Fruit fly (Drosophila melanogaster) whole organism, adult: ENCODE measurements around the gene Pkd2.
A peak's percentile ranks its signal among the peaks of the same experiment; 100 is the strongest.

Experiments
- CG11617 ChIP-seq: fragments of 200-800 bp; sonication (Bioruptor generic); optimal IDR thresholded peaks from 2 replicates; lab custom pipeline; 2017; ENCODE audit warnings: mild to moderate bottlenecking, missing biosample characterization, missing genetic modification reagents, missing genetic modification characterization
- CG12768 ChIP-seq: fragments of 200-800 bp; sonication (Bioruptor generic); optimal IDR thresholded peaks from 2 replicates; lab custom pipeline; 2017; ENCODE audit warnings: missing biosample characterization, missing genetic modification characterization, mild to moderate bottlenecking, moderate library complexity, missing genetic modification reagents
- CG14711 ChIP-seq: fragments of 200-800 bp; sonication (Bioruptor generic); optimal IDR thresholded peaks from 2 replicates; lab custom pipeline; 2018; ENCODE audit warnings: missing biosample characterization, mild to moderate bottlenecking, missing genetic modification characterization, moderate library complexity
- CG1620 ChIP-seq: fragments of 200-800 bp; sonication (Bioruptor generic); optimal IDR thresholded peaks from 2 replicates; lab custom pipeline; 2016; ENCODE audit warnings: missing biosample characterization, missing genetic modification characterization
- CG33017 ChIP-seq: fragments of 200-800 bp; sonication (Bioruptor generic); optimal IDR thresholded peaks from 2 replicates; lab custom pipeline; 2018; ENCODE audit warnings: missing biosample characterization, mild to moderate bottlenecking, missing genetic modification characterization, moderate library complexity
- CG5204 ChIP-seq: fragments of 200-800 bp; sonication (Bioruptor generic); optimal IDR thresholded peaks from 2 replicates; lab custom pipeline; 2016; ENCODE audit warnings: missing biosample characterization, missing genetic modification characterization
- CG7045 ChIP-seq: fragments of 200-800 bp; sonication (Bioruptor generic); optimal IDR thresholded peaks from 2 replicates; lab custom pipeline; 2017; ENCODE audit warnings: missing biosample characterization, mild to moderate bottlenecking, missing genetic modification characterization
- CG7101 ChIP-seq: fragments of 200-800 bp; sonication (Bioruptor generic); optimal IDR thresholded peaks from 2 replicates; lab custom pipeline; 2018; ENCODE audit warnings: missing biosample characterization, mild to moderate bottlenecking, missing genetic modification characterization, moderate library complexity
- Clk ChIP-seq: fragments of 200-800 bp; sonication (Bioruptor generic); optimal IDR thresholded peaks from 2 replicates; lab custom pipeline; 2017; ENCODE audit warnings: missing biosample characterization, missing genetic modification characterization
- Crg-1 ChIP-seq: fragments of 200-800 bp; sonication (Bioruptor generic); optimal IDR thresholded peaks from 2 replicates; lab custom pipeline; 2016; ENCODE audit warnings: missing biosample characterization, missing genetic modification characterization
- Hr96 ChIP-seq: fragments of 200-800 bp; sonication (Bioruptor generic); optimal IDR thresholded peaks from 2 replicates; lab custom pipeline; 2016; ENCODE audit warnings: missing biosample characterization, missing genetic modification characterization
- Mnt ChIP-seq: fragments of 200-800 bp; sonication (Bioruptor generic); optimal IDR thresholded peaks from 2 replicates; lab custom pipeline; 2016; ENCODE audit warnings: missing biosample characterization, mild to moderate bottlenecking, missing genetic modification characterization
- bab1 ChIP-seq: fragments of 200-800 bp; sonication (Bioruptor generic); optimal IDR thresholded peaks from 3 replicates; lab custom pipeline; 2019; ENCODE audit warnings: missing biosample characterization, mild to moderate bottlenecking, missing genetic modification characterization, moderate library complexity
- cic ChIP-seq: fragments of 200-800 bp; sonication (Bioruptor generic); optimal IDR thresholded peaks from 2 replicates; lab custom pipeline; 2017; ENCODE audit warnings: missing biosample characterization, mild to moderate bottlenecking, missing genetic modification characterization, moderate library complexity
- cnc ChIP-seq, 2 experiments: fragments of >200 bp; optimal IDR thresholded peaks; 2 replicates each; lab custom pipeline; 2017
- kay ChIP-seq: fragments of 200-800 bp; sonication (Bioruptor generic); peaks from one replicate; lab custom pipeline; 2016; ENCODE audit warnings: missing biosample characterization, missing genetic modification characterization, borderline replicate concordance
- ovo ChIP-seq: fragments of 200-800 bp; sonication (Bioruptor generic); optimal IDR thresholded peaks from 2 replicates; lab custom pipeline; 2016; ENCODE audit warnings: missing biosample characterization, missing genetic modification characterization
- pad ChIP-seq: fragments of 200-800 bp; sonication (Bioruptor generic); optimal IDR thresholded peaks from 3 replicates; lab custom pipeline; 2017; ENCODE audit warnings: missing biosample characterization, missing genetic modification characterization, mild to moderate bottlenecking, moderate library complexity, missing genetic modification reagents
- tj ChIP-seq: fragments of 200-800 bp; sonication (Bioruptor generic); optimal IDR thresholded peaks from 3 replicates; lab custom pipeline; 2017; ENCODE audit warnings: missing biosample characterization, mild to moderate bottlenecking, missing genetic modification characterization, moderate library complexity
- toe ChIP-seq: fragments of 200-800 bp; sonication (Bioruptor generic); optimal IDR thresholded peaks from 2 replicates; lab custom pipeline; 2016; ENCODE audit warnings: missing biosample characterization, missing genetic modification characterization

Pkd2 gene

DNA sequence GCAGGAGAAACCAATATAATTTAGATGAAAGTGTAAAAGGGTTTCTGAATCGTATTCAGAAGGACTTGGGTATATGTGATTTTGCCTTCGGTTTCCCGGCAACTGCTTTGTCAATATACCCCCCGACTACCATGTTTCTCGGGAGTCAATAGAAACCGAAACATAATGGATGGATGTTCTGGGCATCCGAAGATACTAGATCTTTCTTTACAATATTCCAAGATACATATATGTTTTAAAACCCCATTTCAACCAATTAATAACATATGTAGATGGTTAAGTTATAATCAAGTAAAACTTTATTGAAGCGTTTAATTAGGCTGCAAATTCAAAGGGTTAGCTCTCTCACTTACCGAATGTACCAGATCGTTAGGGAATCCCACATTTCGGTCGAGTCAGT lies 32.7 kb downstream of the Pkd2 start, which contains the start of gene CG5435:
Gene CG5435, minus strand, starts transcription at position 101 of the 400 bp plus-strand sequence.
- TF ChIP-seq Clk (GFP tag; lab: Kevin White, UChicago): no peak
- no peak for TF ChIP-seq Crg-1 (GFP tag; lab: Kevin White, UChicago)
- no peak for TF ChIP-seq tj (GFP tag; lab: Kevin White, UChicago)
- no peak for TF ChIP-seq CG14711 (tag; lab: Kevin White, UChicago)
- TF ChIP-seq pad (GFP tag; lab: Kevin White, UChicago): no peak
- TF ChIP-seq CG33017 (tag; lab: Kevin White, UChicago): no peak
- no peak for TF ChIP-seq Hr96 (GFP tag; lab: Kevin White, UChicago)
- no peak for TF ChIP-seq ovo
- TF ChIP-seq CG7045 (GFP tag; lab: Kevin White, UChicago): no peak
- no peak for TF ChIP-seq cic (GFP tag; lab: Kevin White, UChicago)

DNA sequence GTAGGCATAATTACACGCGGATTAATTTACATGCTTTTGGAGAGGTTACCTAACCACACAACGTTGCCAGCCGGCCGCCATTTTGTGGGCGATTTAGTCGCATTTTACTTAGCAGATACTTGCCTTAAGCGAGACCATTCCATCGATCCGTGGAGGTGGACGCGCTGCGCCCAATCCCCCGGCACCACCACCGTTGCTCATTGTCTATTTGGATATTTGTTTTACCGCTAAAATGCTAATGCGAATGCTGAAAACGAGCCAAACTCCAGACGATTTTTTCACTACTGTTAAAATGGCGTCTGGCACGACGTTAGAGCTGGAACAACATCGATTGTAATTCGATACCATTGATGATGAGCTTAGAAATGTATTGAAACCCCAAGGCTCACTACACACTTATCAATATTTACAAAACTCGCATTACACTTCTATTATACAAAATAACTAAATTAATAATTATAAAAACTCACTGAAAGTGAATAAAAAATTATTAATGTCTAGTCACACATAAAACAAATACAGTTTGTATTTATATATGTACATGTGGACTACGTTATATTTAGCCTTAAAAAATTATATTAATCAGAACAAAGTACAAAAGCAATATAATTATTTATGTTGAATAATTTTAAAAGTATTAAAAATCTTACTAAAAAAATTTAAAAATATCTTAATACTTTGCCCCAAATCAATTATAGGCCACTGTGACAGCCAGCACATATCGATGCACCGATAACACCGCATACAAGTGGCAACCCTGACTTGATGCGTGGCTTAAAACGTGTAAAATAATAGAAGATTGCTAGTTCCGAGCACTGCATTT lies 35.8 kb downstream of the Pkd2 start, which contains the start of gene eRF3:
Gene eRF3, plus strand, starts transcription at position 741 of the 823 bp plus-strand sequence.
- TF ChIP-seq cnc (optimal IDR thresholded peaks at IDR 0.05; lab: Kevin White, UChicago) (no peak), pad (GFP tag; lab: Kevin White, UChicago) (peak; percentile 45), bab1 (peak; percentile 82), toe (GFP tag; lab: Kevin White, UChicago) (peak; percentile 65), CG11617 (GFP tag; lab: Kevin White, UChicago) (peak; percentile 83), kay (GFP tag; lab: Kevin White, UChicago) (no peak), CG5204 (no peak), CG7045 (GFP tag; lab: Kevin White, UChicago) (peak; percentile 75), cic (GFP tag; lab: Kevin White, UChicago) (no peak), Hr96 (GFP tag; lab: Kevin White, UChicago) (peak; percentile 56), CG33017 (tag; lab: Kevin White, UChicago) (peak; percentile 82), Clk (GFP tag; lab: Kevin White, UChicago) (peak; percentile 29), CG12768 (GFP tag; lab: Kevin White, UChicago) (peak; percentile 67), ovo (peak; percentile 61), tj (GFP tag; lab: Kevin White, UChicago) (peak; percentile 41), CG7101 (tag; lab: Kevin White, UChicago) (peak; percentile 87), Mnt (GFP tag; lab: Kevin White, UChicago) (peak; percentile 45), CG1620 (GFP tag; lab: Kevin White, UChicago) (peak; percentile 27), Crg-1 (GFP tag; lab: Kevin White, UChicago) (peak; percentile 5), CG14711 (tag; lab: Kevin White, UChicago) (peak; percentile 88)

DNA sequence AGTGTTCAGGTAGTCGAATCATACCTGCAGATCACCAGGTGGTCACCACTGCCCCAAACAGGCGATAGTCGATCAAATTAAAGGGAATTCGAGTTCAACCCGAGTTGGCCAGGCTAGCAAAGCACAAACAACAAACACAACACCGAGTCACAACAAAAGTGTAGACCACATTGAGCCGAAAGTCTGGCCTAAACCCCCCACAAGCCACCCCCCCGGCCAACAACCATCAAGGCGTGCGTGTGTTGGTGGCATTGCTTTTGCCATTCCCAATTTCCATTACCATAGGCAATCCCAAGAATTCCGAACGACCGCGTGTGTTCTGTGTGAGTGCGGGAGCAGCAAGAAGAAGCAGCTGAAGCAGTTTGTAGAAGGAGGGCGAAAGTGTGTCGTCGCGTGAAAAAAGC lies 36.5 kb downstream of the Pkd2 start, which contains the start of gene SC35:
Gene SC35, minus strand, starts transcription at position 131 of the 404 bp plus-strand sequence.
- TF ChIP-seq CG5204: no peak
- no peak for TF ChIP-seq kay (GFP tag; lab: Kevin White, UChicago)
- peak; percentile 10 for TF ChIP-seq cic (GFP tag; lab: Kevin White, UChicago)
- peak; percentile 4 for TF ChIP-seq CG14711 (tag; lab: Kevin White, UChicago)
- TF ChIP-seq CG12768 (GFP tag; lab: Kevin White, UChicago): peak; percentile 62
- peak; percentile 90 for TF ChIP-seq Mnt (GFP tag; lab: Kevin White, UChicago)
- TF ChIP-seq pad (GFP tag; lab: Kevin White, UChicago): no peak

DNA sequence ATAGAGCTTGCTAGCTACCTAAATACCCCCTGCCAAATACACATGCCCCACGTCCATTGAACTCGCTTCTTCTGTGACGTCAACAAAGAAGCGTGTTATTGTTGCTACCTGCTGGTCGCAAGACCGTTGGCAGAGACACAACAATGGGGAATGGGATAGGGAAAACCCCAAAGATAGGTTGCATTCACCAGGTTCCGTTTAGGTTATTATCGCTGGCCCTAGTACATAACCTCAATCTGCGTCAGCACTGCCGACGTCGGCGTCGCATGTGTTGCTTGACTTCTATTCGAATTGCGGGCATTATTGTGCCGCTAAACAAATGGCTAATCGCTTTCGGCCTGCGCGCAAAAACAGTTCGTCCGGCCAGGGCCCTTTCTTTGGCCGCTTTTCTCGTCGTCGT lies 37.4 kb downstream of the Pkd2 start:
- TF ChIP-seq cnc (optimal IDR thresholded peaks at IDR 0.05; lab: Kevin White, UChicago) (no peak), CG1620 (GFP tag; lab: Kevin White, UChicago) (no peak), ovo (peak; percentile 4), Mnt (GFP tag; lab: Kevin White, UChicago) (peak; percentile 35)

dm6 chr2L:12435976-12436771 lies 38.1 kb downstream of the Pkd2 start:
- TF ChIP-seq Hr96 (GFP tag; lab: Kevin White, UChicago) (no peak), bab1 (peak; percentile 16), CG1620 (GFP tag; lab: Kevin White, UChicago) (peak; percentile 23), CG12768 (GFP tag; lab: Kevin White, UChicago) (peak; percentile 64), toe (GFP tag; lab: Kevin White, UChicago) (peak; percentile 10)

DNA sequence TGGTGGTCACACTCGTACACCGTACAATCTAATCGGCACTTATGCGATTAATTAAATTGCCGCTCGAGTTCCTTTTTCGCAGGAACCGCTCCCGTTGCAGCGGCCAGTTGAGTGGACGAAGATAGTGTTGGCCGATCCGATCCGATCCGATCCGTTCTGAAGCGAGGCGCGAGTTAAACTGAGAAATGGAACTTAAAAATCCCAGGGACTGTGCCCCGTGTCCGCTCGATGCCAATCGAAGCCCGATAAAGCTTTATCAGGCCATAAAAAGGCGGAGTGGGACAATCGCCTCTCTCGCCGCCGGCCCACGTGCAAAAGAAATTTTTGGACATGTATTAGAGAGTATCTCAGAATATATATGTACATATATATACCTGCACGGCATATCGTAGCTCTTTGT lies 47.7 kb downstream of the Pkd2 start, which contains the start of gene Oatp33Ea:
Gene Oatp33Ea, minus strand, starts transcription at position 182 of the 400 bp plus-strand sequence.
- TF ChIP-seq ovo (peak; percentile 13), kay (GFP tag; lab: Kevin White, UChicago) (no peak), Mnt (GFP tag; lab: Kevin White, UChicago) (peak; percentile 74), cic (GFP tag; lab: Kevin White, UChicago) (peak; percentile 90), CG12768 (GFP tag; lab: Kevin White, UChicago) (peak; percentile 1), CG33017 (tag; lab: Kevin White, UChicago) (no peak)
